Fruit fly (Drosophila melanogaster) whole organism, embryonic: Measurements from ENCODE around the gene TFAM.
A peak's percentile ranks its signal among the peaks of the same experiment; 100 is the strongest.

Experiments
- CG1024 ChIP-seq: fragments of 200-800 bp; sonication (Bioruptor generic); IDR thresholded peaks from 2 replicates; pipeline ENCODE4 v1.3.6; 2022; ENCODE audit warnings: missing biosample characterization, missing genetic modification characterization
- CG12659 ChIP-seq: fragments of 200-800 bp; sonication (Bioruptor generic); optimal IDR thresholded peaks from 3 replicates; lab custom pipeline; 2017; ENCODE audit warnings: mild to moderate bottlenecking, missing biosample characterization, missing genetic modification reagents, missing genetic modification characterization
- CG6254 ChIP-seq: fragments of 200-800 bp; sonication (Bioruptor generic); optimal IDR thresholded peaks from 3 replicates; lab custom pipeline; 2017; ENCODE audit warnings: mild to moderate bottlenecking, missing biosample characterization, missing genetic modification reagents, missing genetic modification characterization
- ara ChIP-seq: fragments of 200-800 bp; sonication (Bioruptor generic); IDR thresholded peaks from 2 replicates; pipeline ENCODE4 v1.3.6; 2022; ENCODE audit warnings: missing biosample characterization, missing genetic modification characterization
- fd102C ChIP-seq: fragments of 200-800 bp; sonication (Bioruptor generic); optimal IDR thresholded peaks from 2 replicates; lab custom pipeline; 2018; ENCODE audit warnings: missing biosample characterization, mild to moderate bottlenecking, missing genetic modification characterization, moderate library complexity
- sc ChIP-seq, 3 experiments: fragments of >200 bp in 2 of 3; fragments of 200-800 bp in 1 of 3; sonication (Bioruptor generic) in 1 of 3; optimal IDR thresholded peaks; 2 replicates in 2 of 3; 3 replicates in 1 of 3; lab custom pipeline; 2017; ENCODE audit warnings: mild to moderate bottlenecking in 1 of 3, missing biosample characterization in 1 of 3, missing genetic modification characterization in 1 of 3, missing genetic modification reagents in 1 of 3

- peak; percentile 29 for TF ChIP-seq fd102C (GFP tag; lab: Kevin White, UChicago)
- no peak for TF ChIP-seq sc (optimal IDR thresholded peaks at IDR 0.05; lab: Kevin White, UChicago)
- TF ChIP-seq sc (GFP tag; optimal IDR thresholded peaks at IDR 0.05; lab: Kevin White, UChicago): peak; percentile 87
- peak; percentile 49; the same call in 1 of the 2 replicates for TF ChIP-seq CG1024
- peak; percentile 81 for TF ChIP-seq CG12659 (GFP tag; lab: Kevin White, UChicago)
- peak; percentile 55 for TF ChIP-seq ara (GFP tag; lab: Robert Waterston, UW)
- peak; percentile 87 for TF ChIP-seq CG6254 (GFP tag; lab: Kevin White, UChicago)
These were observed 17.7 kb upstream of the TFAM start for dm6 chr3R:20594194-20595144.
